Worm (Caenorhabditis elegans): ENCODE results near the gene usp-39.
A peak's percentile ranks its signal among the peaks of the same experiment; 100 is the strongest.
"Not testable (repeated sequence)": the region's sequence is repeated elsewhere in the genome, so short reads cannot be mapped to it uniquely, and the experiment has no call there.

Gene usp-39

ce11 chrII:2553662-2554061 lies 11.4 kb upstream of the usp-39 start, which contains the start of gene K02F6.1:
K02F6.1 (plus strand) TSS chrII:2553962.
- TF ChIP-seq lin-38 (GFP tag; IDR thresholded peaks at IDR 0.05); nhr-28 (tag; optimal IDR thresholded peaks at IDR 0.05); rbr-2 (tag; optimal IDR thresholded peaks at IDR 0.05): not testable (repeated sequence)

- TF ChIP-seq ctbp-1 (GFP tag; IDR thresholded peaks at IDR 0.05) (0 out of 2 replicates have a peak, but pooled peaks have one; percentile 8), set-16 (GFP tag; IDR thresholded peaks at IDR 0.05) (peak; percentile 97), php-3 (GFP tag; IDR thresholded peaks at IDR 0.05) (0 out of 2 replicates have a peak, but pooled peaks have one; percentile 15), egl-43 (GFP tag; IDR thresholded peaks at IDR 0.05) (peak; percentile 38; the same call in 1 of the 2 replicates)
Measured at ce11 chrII:2556388-2556787, 8.7 kb upstream of the usp-39 start.

- TF ChIP-seq dve-1 (tag; optimal IDR thresholded peaks at IDR 0.05; ENCODE audit: insufficient read depth) (no peak), lsy-2 (tag; optimal IDR thresholded peaks at IDR 0.05) (no peak), ztf-7 (tag; optimal IDR thresholded peaks at IDR 0.05) (no peak), pha-4 (GFP tag; IDR thresholded peaks at IDR 0.05) (no peak), pha-4 (tag; optimal IDR thresholded peaks at IDR 0.05) (no peak), F37D6.2 (tag; optimal IDR thresholded peaks at IDR 0.05) (no peak), daf-8 (GFP tag; IDR thresholded peaks at IDR 0.05) (no peak), Y105C5A.15 (GFP tag; IDR thresholded peaks at IDR 0.05) (no peak), lin-1 (GFP tag; IDR thresholded peaks at IDR 0.05) (no peak), madf-5 (GFP tag; IDR thresholded peaks at IDR 0.05) (no peak), ctbp-1 (GFP tag; IDR thresholded peaks at IDR 0.05) (no peak), D1046.2 (GFP tag; IDR thresholded peaks at IDR 0.05) (no peak), egl-43 (GFP tag; IDR thresholded peaks at IDR 0.05) (no peak), ZK337.2 (GFP tag; IDR thresholded peaks at IDR 0.05) (no peak), hif-1 (tag; optimal IDR thresholded peaks at IDR 0.05) (no peak)
Measured at ce11 chrII:2563973-2564372, 1.1 kb upstream of the usp-39 start, which contains the start of gene nep-18. nep-18 (minus strand) TSS chrII:2564073.

ce11 chrII:2570384-2570964 lies 5.4 kb downstream of the usp-39 start:
- TF ChIP-seq aha-1 (tag): peak; percentile 22

ce11 chrII:2578216-2578615 lies 13.1 kb downstream of the usp-39 start:
- TF ChIP-seq snpc-4 (tag; optimal IDR thresholded peaks at IDR 0.05) (no peak), aha-1 (tag) (peak; percentile 91), ceh-82 (tag; optimal IDR thresholded peaks at IDR 0.05) (no peak)

ce11 chrII:2583044-2583443 lies 18.0 kb downstream of the usp-39 start, which contains the start of gene sri-74:
sri-74 (minus strand) TSS chrII:2583144.
- TF ChIP-seq ceh-32 (tag; optimal IDR thresholded peaks at IDR 0.05; ENCODE audit: poor library complexity): no peak
- no peak for TF ChIP-seq mdl-1 (tag; optimal IDR thresholded peaks at IDR 0.05)
- TF ChIP-seq mxl-2 (GFP tag; conservative IDR thresholded peaks at IDR 0.05): no peak
- no peak for TF ChIP-seq dpl-1 (GFP tag; optimal IDR thresholded peaks at IDR 0.05)
- no peak for TF ChIP-seq D1046.2 (GFP tag; IDR thresholded peaks at IDR 0.05)
- no peak for TF ChIP-seq F26F4.8 (GFP tag; conservative IDR thresholded peaks at IDR 0.05)
- TF ChIP-seq unc-130 (GFP tag; optimal IDR thresholded peaks at IDR 0.05): no peak
- TF ChIP-seq ZK546.5 (tag; optimal IDR thresholded peaks at IDR 0.05): no peak
- no peak for TF ChIP-seq F37D6.2 (tag; optimal IDR thresholded peaks at IDR 0.05)
- TF ChIP-seq ZK337.2 (GFP tag; IDR thresholded peaks at IDR 0.05): no peak
- TF ChIP-seq ceh-62 (tag; optimal IDR thresholded peaks at IDR 0.05): no peak
- TF ChIP-seq lin-1 (GFP tag; IDR thresholded peaks at IDR 0.05): no peak
- no peak for TF ChIP-seq dve-1 (tag; optimal IDR thresholded peaks at IDR 0.05; ENCODE audit: insufficient read depth)
- TF ChIP-seq zip-11 (GFP tag; IDR thresholded peaks at IDR 0.05): no peak
- TF ChIP-seq nhr-237 (tag; optimal IDR thresholded peaks at IDR 0.05): no peak
- TF ChIP-seq jun-1 (tag; optimal IDR thresholded peaks at IDR 0.05): no peak
- TF ChIP-seq nhr-102 (tag; optimal IDR thresholded peaks at IDR 0.05): no peak
- TF ChIP-seq lin-15B (tag; optimal IDR thresholded peaks at IDR 0.05): no peak
- TF ChIP-seq mdt-29 (GFP tag; IDR thresholded peaks at IDR 0.05): no peak
- no peak for TF ChIP-seq lin-29 (GFP tag; IDR thresholded peaks at IDR 0.05)

Measured in whole organism, L4 larva.